Worm (Caenorhabditis elegans): Measurements from ENCODE around the gene cct-7.

- no peak for TF ChIP-seq ceh-22 (tag; optimal IDR thresholded peaks at IDR 0.05)
- no peak for TF ChIP-seq pha-4 (tag; optimal IDR thresholded peaks at IDR 0.05)
- no peak for TF ChIP-seq tbx-2 (tag; optimal IDR thresholded peaks at IDR 0.05)
- TF ChIP-seq ceh-19 (GFP tag; optimal IDR thresholded peaks at IDR 0.05) = no peak
- TF ChIP-seq mec-3 (tag; optimal IDR thresholded peaks at IDR 0.05; ENCODE audit: borderline replicate concordance) = no peak
- no peak for TF ChIP-seq madf-2 (tag; optimal IDR thresholded peaks at IDR 0.05)
- TF ChIP-seq che-1 (tag; optimal IDR thresholded peaks at IDR 0.05) = no peak
- no peak for TF ChIP-seq dmd-4 (tag; optimal IDR thresholded peaks at IDR 0.05; ENCODE audit: borderline replicate concordance)
Measured at ce11 chrV:1829973-1830372, 42.1 kb upstream of the cct-7 start, which contains the start of gene Y32G9B.1.
